Worm (Caenorhabditis elegans): ENCODE data around the gene T28C12.1.

- TF ChIP-seq him-1 (tag; optimal IDR thresholded peaks at IDR 0.05) (no peak), dao-5 (tag; optimal IDR thresholded peaks at IDR 0.05) (no peak)
Observed at ce11 chrV:6342502-6342901, 10.8 kb downstream of the T28C12.1 start.

All from whole organism, L4/young adult.